Fruit fly (Drosophila melanogaster) whole organism, prepupa: ENCODE results near the gene ninaC.

Experiments
- CG11294 ChIP-seq: fragments of 200-800 bp; sonication (Bioruptor generic); IDR thresholded peaks from 2 replicates; pipeline ENCODE4 v1.3.6; 2022; ENCODE audit warnings: missing biosample characterization, missing genetic modification characterization
- CG15336 ChIP-seq: fragments of 200-800 bp; sonication (Bioruptor generic); IDR thresholded peaks from 2 replicates; pipeline ENCODE4 v1.3.6; 2022; ENCODE audit warnings: missing biosample characterization, missing genetic modification characterization
- CG4318 ChIP-seq: fragments of 200-800 bp; sonication (Bioruptor generic); optimal IDR thresholded peaks from 3 replicates; lab custom pipeline; 2017; ENCODE audit warnings: missing biosample characterization, mild to moderate bottlenecking, missing genetic modification characterization
- CG7368 ChIP-seq: fragments of 200-800 bp; sonication (Bioruptor generic); optimal IDR thresholded peaks from 3 replicates; lab custom pipeline; 2016; ENCODE audit warnings: missing biosample characterization, missing genetic modification characterization
- Eip75B ChIP-seq: fragments of 200-800 bp; sonication (Bioruptor generic); optimal IDR thresholded peaks from 3 replicates; lab custom pipeline; 2016; ENCODE audit warnings: missing biosample characterization, missing genetic modification characterization
- Ets21C ChIP-seq: fragments of 200-800 bp; sonication (Bioruptor generic); optimal IDR thresholded peaks from 3 replicates; lab custom pipeline; 2016; ENCODE audit warnings: missing biosample characterization, missing genetic modification characterization
- Ets96B ChIP-seq: fragments of 200-800 bp; optimal IDR thresholded peaks from 2 replicates; lab custom pipeline; 2019; ENCODE audit warnings: missing biosample characterization, mild to moderate bottlenecking, missing genetic modification characterization, moderate library complexity
- Hr39 ChIP-seq: fragments of 200-800 bp; sonication (Bioruptor generic); optimal IDR thresholded peaks from 2 replicates; lab custom pipeline; 2016; ENCODE audit warnings: missing biosample characterization, missing genetic modification characterization
- Hr4 ChIP-seq: fragments of 200-800 bp; sonication (Bioruptor generic); optimal IDR thresholded peaks from 3 replicates; lab custom pipeline; 2016; ENCODE audit warnings: missing biosample characterization, missing genetic modification characterization
- Lpt ChIP-seq: fragments of 200-800 bp; sonication (Bioruptor generic); optimal IDR thresholded peaks from 3 replicates; lab custom pipeline; 2016; ENCODE audit warnings: missing biosample characterization, missing genetic modification characterization
- Sox102F ChIP-seq: fragments of 200-800 bp; sonication (Bioruptor generic); optimal IDR thresholded peaks from 2 replicates; lab custom pipeline; 2016; ENCODE audit warnings: missing biosample characterization, mild to moderate bottlenecking, missing genetic modification characterization
- esn ChIP-seq: fragments of 200-800 bp; sonication (Bioruptor generic); optimal IDR thresholded peaks from 2 replicates; lab custom pipeline; 2016; ENCODE audit warnings: missing biosample characterization, mild to moderate bottlenecking, missing genetic modification characterization, moderate library complexity
- lz ChIP-seq: fragments of 200-800 bp; sonication (Bioruptor generic); optimal IDR thresholded peaks from 3 replicates; lab custom pipeline; 2016; ENCODE audit warnings: missing biosample characterization, missing genetic modification characterization
- svp ChIP-seq: fragments of 200-800 bp; sonication (Bioruptor generic); peaks from one replicate; lab custom pipeline; 2016; ENCODE audit warnings: missing biosample characterization, missing genetic modification characterization

dm6 chr2L:7425690-7426056, 48.2 kb downstream of the ninaC start:
- no peak for TF ChIP-seq CG11294 (GFP tag; lab: Robert Waterston, UW)
- no peak for TF ChIP-seq Hr4 (GFP tag; lab: Kevin White, UChicago)
- no peak for TF ChIP-seq CG7368
- no peak for TF ChIP-seq esn (GFP tag; lab: Kevin White, UChicago)
- no peak for TF ChIP-seq Ets21C (GFP tag; lab: Kevin White, UChicago)
- no peak for TF ChIP-seq CG4318 (GFP tag; lab: Kevin White, UChicago)
- TF ChIP-seq Eip75B (GFP tag; lab: Kevin White, UChicago), result no peak
- TF ChIP-seq Lpt, result no peak
- no peak for TF ChIP-seq Hr39
- no peak for TF ChIP-seq CG15336 (GFP tag; lab: Robert Waterston, UW)
- TF ChIP-seq svp (GFP tag; lab: Kevin White, UChicago), result no peak
- no peak for TF ChIP-seq lz (GFP tag; lab: Kevin White, UChicago)
- TF ChIP-seq Ets96B (tag; lab: Kevin White, UChicago), result no peak
- no peak for TF ChIP-seq Sox102F (GFP tag; lab: Kevin White, UChicago)
